Fruit fly (Drosophila melanogaster) whole organism, pupa: ENCODE data around the gene CG34303.

Experiments used
- CG10348 ChIP-seq: fragments of 200-800 bp; sonication (Bioruptor generic); IDR thresholded peaks from 2 replicates; pipeline ENCODE4 v1.3.6; 2022; ENCODE audit warnings: missing biosample characterization, missing genetic modification characterization
- CG13204 ChIP-seq: fragments of 200-800 bp; sonication (Bioruptor generic); optimal IDR thresholded peaks from 2 replicates; lab custom pipeline; 2018; ENCODE audit warnings: missing biosample characterization, mild to moderate bottlenecking, missing genetic modification characterization, moderate library complexity
- CG14655 ChIP-seq: fragments of 200-800 bp; sonication (Bioruptor generic); optimal IDR thresholded peaks from 3 replicates; lab custom pipeline; 2017; ENCODE audit warnings: mild to moderate bottlenecking, missing biosample characterization, missing genetic modification reagents, missing genetic modification characterization
- CG17806 ChIP-seq: fragments of 200-800 bp; sonication (Bioruptor generic); optimal IDR thresholded peaks from 2 replicates; lab custom pipeline; 2018; ENCODE audit warnings: missing biosample characterization, mild to moderate bottlenecking, missing genetic modification characterization, moderate library complexity
- CG32121 ChIP-seq: fragments of 200-800 bp; sonication (Bioruptor generic); IDR thresholded peaks from 2 replicates; pipeline ENCODE4 v1.3.6; 2022; ENCODE audit warnings: missing biosample characterization, missing genetic modification characterization
- CG34367 ChIP-seq: fragments of 200-800 bp; sonication (Bioruptor generic); optimal IDR thresholded peaks from 2 replicates; lab custom pipeline; 2018; ENCODE audit warnings: missing biosample characterization, mild to moderate bottlenecking, missing genetic modification characterization
- CG4496 ChIP-seq: fragments of 200-800 bp; sonication (Bioruptor generic); IDR thresholded peaks from 3 replicates; pipeline ENCODE4 v1.3.6; 2022; ENCODE audit warnings: missing biosample characterization, missing genetic modification characterization
- CG8159 ChIP-seq: fragments of 200-800 bp; sonication (Bioruptor generic); optimal IDR thresholded peaks from 3 replicates; lab custom pipeline; 2018; ENCODE audit warnings: missing biosample characterization, mild to moderate bottlenecking, missing genetic modification characterization, moderate library complexity
- CG8301 ChIP-seq: fragments of 200-800 bp; sonication (Bioruptor generic); optimal IDR thresholded peaks from 2 replicates; lab custom pipeline; 2018; ENCODE audit warnings: missing biosample characterization, mild to moderate bottlenecking, missing genetic modification characterization
- CG9948 ChIP-seq: fragments of 200-800 bp; sonication (Bioruptor generic); optimal IDR thresholded peaks from 2 replicates; lab custom pipeline; 2018; ENCODE audit warnings: missing biosample characterization, mild to moderate bottlenecking, missing genetic modification characterization, moderate library complexity
- EcR ChIP-seq: fragments of 200-800 bp; sonication (Bioruptor generic); optimal IDR thresholded peaks from 3 replicates; lab custom pipeline; 2019; ENCODE audit warnings: missing biosample characterization, missing genetic modification characterization, mild to moderate bottlenecking, moderate library complexity, missing genetic modification reagents
- Ets98B ChIP-seq: fragments of 200-800 bp; sonication (Bioruptor generic); IDR thresholded peaks from 2 replicates; pipeline ENCODE4 v1.3.6; 2022; ENCODE audit warnings: missing biosample characterization, missing genetic modification characterization
- Snoo ChIP-seq: fragments of 200-800 bp; sonication (Bioruptor generic); optimal IDR thresholded peaks from 3 replicates; lab custom pipeline; 2017; ENCODE audit warnings: missing biosample characterization, mild to moderate bottlenecking, missing genetic modification characterization, inconsistent platforms
- rn ChIP-seq: fragments of 200-800 bp; sonication (Bioruptor generic); IDR thresholded peaks from 2 replicates; pipeline ENCODE4 v1.3.6; 2022; ENCODE audit warnings: missing biosample characterization, missing genetic modification characterization

DNA sequence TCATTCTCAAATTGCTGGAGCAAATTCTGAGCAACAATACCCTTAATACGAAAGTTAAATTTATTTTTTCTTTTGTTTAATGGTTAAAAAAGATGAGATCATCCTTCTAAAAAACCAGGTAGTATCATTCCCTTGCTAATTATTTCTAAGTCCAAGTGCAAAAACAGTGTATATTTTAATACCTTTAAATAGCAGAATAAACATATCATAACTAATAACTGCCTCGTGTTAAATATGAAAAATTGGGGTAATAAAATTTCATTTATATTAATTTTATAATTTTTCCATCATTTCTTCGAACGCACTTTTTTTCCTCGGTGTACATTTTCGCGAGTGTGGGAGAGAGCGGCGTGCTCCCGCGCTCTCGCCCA, 39.9 kb downstream of the CG34303 start:
- TF ChIP-seq CG4496 (GFP tag; lab: Robert Waterston, UW) = peak; percentile 38; the same call in 1 of the 3 replicates
- TF ChIP-seq CG17806 (tag; lab: Kevin White, UChicago) = no peak
- TF ChIP-seq Ets98B = no peak; the same call in 1 of the 2 replicates
- TF ChIP-seq CG8301 (tag; lab: Kevin White, UChicago) = peak; percentile 56
- peak; percentile 30; the same call in 1 of the 2 replicates for TF ChIP-seq CG32121 (GFP tag; lab: Robert Waterston, UW)
- no peak for TF ChIP-seq rn
- TF ChIP-seq CG13204 = no peak
- peak; percentile 11 for TF ChIP-seq Snoo (tag; lab: Kevin White, UChicago)
- no peak for TF ChIP-seq CG10348 (GFP tag; lab: Robert Waterston, UW)
- peak; percentile 60 for TF ChIP-seq CG14655 (GFP tag; lab: Kevin White, UChicago)
- TF ChIP-seq CG9948 (tag; lab: Kevin White, UChicago) = peak; percentile 11
- no peak for TF ChIP-seq EcR (GFP tag; lab: Kevin White, UChicago)
- no peak for TF ChIP-seq CG34367 (tag; lab: Kevin White, UChicago)
- TF ChIP-seq CG8159 = peak; percentile 44
